Worm (Caenorhabditis elegans) whole organism, young adult: ENCODE results near the gene hsp-110.
A peak's percentile ranks its signal among the peaks of the same experiment; 100 is the strongest.

Source experiments
- B0035.1 ChIP-seq: sonication (generic microtip); optimal IDR thresholded peaks from 2 replicates; lab custom pipeline; 2016; ENCODE audit warnings: missing genetic modification characterization, mild to moderate bottlenecking, missing compliant biosample characterization, missing genotype, missing genetic modification reagents
- C17E4.6 ChIP-seq: fragments of 200-800 bp; sonication (Bioruptor generic); IDR thresholded peaks from 2 replicates; pipeline ENCODE4 v1.3.6; 2022; ENCODE audit warnings: missing genetic modification reagents, missing genetic modification characterization, missing compliant biosample characterization
- D2030.7 ChIP-seq: fragments of 200-800 bp; sonication (Bioruptor generic); IDR thresholded peaks from 2 replicates; pipeline ENCODE4 v1.3.6; 2022; ENCODE audit warnings: missing genetic modification reagents, missing genetic modification characterization, missing compliant biosample characterization
- F22D6.2 ChIP-seq: sonication (generic microtip); optimal IDR thresholded peaks from 2 replicates; lab custom pipeline; 2016; ENCODE audit warnings: mild to moderate bottlenecking, missing genetic modification characterization, missing compliant biosample characterization
- F23B12.7 ChIP-seq: sonication (generic microtip); optimal IDR thresholded peaks from 2 replicates; lab custom pipeline; 2017; ENCODE audit warnings: missing genetic modification characterization, mild to moderate bottlenecking, missing compliant biosample characterization, antibody characterized with exemption, moderate library complexity; ENCODE audit not compliant: insufficient read depth
- F33H1.4 ChIP-seq: fragments of 200-800 bp; sonication (Bioruptor generic); IDR thresholded peaks from 2 replicates; pipeline ENCODE4 v1.3.6; 2022; ENCODE audit warnings: missing genetic modification reagents, missing genetic modification characterization, missing compliant biosample characterization
- F52B5.7 ChIP-seq: sonication (generic microtip); optimal IDR thresholded peaks from 2 replicates; lab custom pipeline; 2016; ENCODE audit warnings: mild to moderate bottlenecking, missing genetic modification characterization, missing compliant biosample characterization
- K12H6.12 ChIP-seq: fragments of 200-800 bp; sonication (Bioruptor generic); optimal IDR thresholded peaks from 2 replicates; lab custom pipeline; 2018; ENCODE audit warnings: mild to moderate bottlenecking, missing genetic modification characterization, missing compliant biosample characterization
- T07F8.4 ChIP-seq: sonication (generic microtip); optimal IDR thresholded peaks from 2 replicates; lab custom pipeline; 2016; ENCODE audit warnings: mild to moderate bottlenecking, missing genetic modification characterization, moderate library complexity, missing compliant biosample characterization
- Y53G8AR.9 ChIP-seq: fragments of 200-800 bp; sonication (Bioruptor generic); conservative IDR thresholded peaks from 2 replicates; pipeline ENCODE4 v1.3.6; 2022; ENCODE audit warnings: missing genetic modification reagents, missing genetic modification characterization, missing compliant biosample characterization
- Y67H2A.10 ChIP-seq: fragments of 200-800 bp; sonication (Bioruptor generic); conservative IDR thresholded peaks from 2 replicates; pipeline ENCODE4 v1.3.6; 2022; ENCODE audit warnings: missing genetic modification reagents, missing genetic modification characterization, missing compliant biosample characterization
- ama-1 ChIP-seq, 3 experiments: fragments of 150-350 bp in 1 of 3; sonication (generic microtip) in 2 of 3; optimal IDR thresholded peaks; 2 replicates each; lab custom pipeline; 2014 to 2018; ENCODE audit warnings: missing biosample characterization in 2 of 3, missing genetic modification characterization in 2 of 3, missing genetic modification reagents in 2 of 3
- aptf-2 ChIP-seq: fragments of 200-800 bp; sonication (Bioruptor generic); conservative IDR thresholded peaks from 2 replicates; pipeline ENCODE4 v1.3.6; 2022; ENCODE audit warnings: missing genetic modification reagents, missing genetic modification characterization, missing compliant biosample characterization
- aptf-3 ChIP-seq: fragments of 200-800 bp; sonication (Bioruptor generic); IDR thresholded peaks from 2 replicates; pipeline ENCODE4 v1.3.6; 2022; ENCODE audit warnings: missing genetic modification characterization, missing compliant biosample characterization
- attf-5 ChIP-seq: fragments of 200-800 bp; sonication (Bioruptor generic); optimal IDR thresholded peaks from 2 replicates; lab custom pipeline; 2018; ENCODE audit warnings: mild to moderate bottlenecking, missing genetic modification characterization, missing compliant biosample characterization
- attf-6 ChIP-seq: fragments of 200-800 bp; sonication (Bioruptor generic); IDR thresholded peaks from 2 replicates; pipeline ENCODE4 v1.3.6; 2022; ENCODE audit warnings: missing genetic modification reagents, missing genetic modification characterization, missing compliant biosample characterization
- bed-2 ChIP-seq: fragments of 200-800 bp; sonication (Bioruptor generic); IDR thresholded peaks from 2 replicates; pipeline ENCODE4 v1.3.6; 2022; ENCODE audit warnings: missing genetic modification reagents, missing genetic modification characterization, missing compliant biosample characterization
- cebp-1 ChIP-seq, 2 experiments: fragments of 200-800 bp in 1 of 2; sonication (Bioruptor generic) in 1 of 2; sonication (generic microtip) in 1 of 2; IDR thresholded peaks in 1 of 2; optimal IDR thresholded peaks in 1 of 2; 2 replicates each; pipeline versions ENCODE4 v1.3.6 to Lab custom; 2017 to 2022; ENCODE audit warnings: missing compliant biosample characterization in 2 of 2, missing genetic modification characterization in 2 of 2, mild to moderate bottlenecking in 1 of 2, missing genetic modification reagents in 1 of 2, moderate library complexity in 1 of 2
- cebp-2 ChIP-seq: fragments of 200-800 bp; sonication (Bioruptor generic); IDR thresholded peaks from 2 replicates; pipeline ENCODE4 v1.3.6; 2022; ENCODE audit warnings: missing genetic modification characterization, missing compliant biosample characterization
- ceh-100 ChIP-seq: fragments of 200-800 bp; sonication (Bioruptor generic); IDR thresholded peaks from 2 replicates; pipeline ENCODE4 v1.3.6; 2022; ENCODE audit warnings: missing genetic modification reagents, missing genetic modification characterization, missing compliant biosample characterization
- ceh-27 ChIP-seq: fragments of 200-800 bp; sonication (Bioruptor generic); optimal IDR thresholded peaks from 2 replicates; lab custom pipeline; 2018; ENCODE audit warnings: mild to moderate bottlenecking, missing genetic modification characterization, moderate library complexity, missing compliant biosample characterization
- chd-7 ChIP-seq: sonication (generic microtip); optimal IDR thresholded peaks from 2 replicates; lab custom pipeline; 2016; ENCODE audit warnings: mild to moderate bottlenecking, missing genetic modification characterization, moderate library complexity, missing compliant biosample characterization
- die-1 ChIP-seq: sonication (generic microtip); optimal IDR thresholded peaks from 2 replicates; lab custom pipeline; 2016; ENCODE audit warnings: missing genotype, mild to moderate bottlenecking, missing genetic modification characterization, missing compliant biosample characterization
- efl-1 ChIP-seq: fragments of 150-350 bp; optimal IDR thresholded peaks from 2 replicates; lab custom pipeline; 2014; ENCODE audit warnings: missing biosample characterization, missing genetic modification reagents, missing genetic modification characterization
- ekl-4 ChIP-seq: fragments of 200-800 bp; sonication (Bioruptor generic); IDR thresholded peaks from 2 replicates; pipeline ENCODE4 v1.3.6; 2022; ENCODE audit warnings: missing genetic modification reagents, missing genetic modification characterization, missing compliant biosample characterization
- him-1 ChIP-seq: sonication (generic microtip); optimal IDR thresholded peaks from 2 replicates; lab custom pipeline; 2016; ENCODE audit warnings: missing genotype, missing genetic modification reagents, missing genetic modification characterization, missing compliant biosample characterization
- hrde-1 ChIP-seq: sonication (generic microtip); optimal IDR thresholded peaks from 2 replicates; lab custom pipeline; 2016; ENCODE audit warnings: missing genetic modification characterization, mild to moderate bottlenecking, missing compliant biosample characterization, moderate library complexity, missing genotype, missing genetic modification reagents, borderline replicate concordance
- lin-26 ChIP-seq: fragments of 200-800 bp; sonication (Bioruptor generic); IDR thresholded peaks from 2 replicates; pipeline ENCODE4 v1.3.6; 2022; ENCODE audit warnings: missing genetic modification reagents, missing genetic modification characterization, missing compliant biosample characterization
- lin-40 ChIP-seq: sonication (generic microtip); optimal IDR thresholded peaks from 2 replicates; lab custom pipeline; 2016; ENCODE audit warnings: missing genetic modification characterization, mild to moderate bottlenecking, missing compliant biosample characterization, missing genotype, missing genetic modification reagents
- lsy-27 ChIP-seq: sonication (generic microtip); optimal IDR thresholded peaks from 2 replicates; lab custom pipeline; 2017; ENCODE audit warnings: missing genetic modification characterization, mild to moderate bottlenecking, missing compliant biosample characterization, antibody characterized with exemption, missing genotype, borderline replicate concordance; ENCODE audit not compliant: insufficient read depth
- madf-6 ChIP-seq: fragments of 200-800 bp; sonication (Bioruptor generic); IDR thresholded peaks from 2 replicates; pipeline ENCODE4 v1.3.6; 2022; ENCODE audit warnings: missing genetic modification reagents, missing genetic modification characterization, missing compliant biosample characterization
- mcd-1 ChIP-seq: fragments of 200-800 bp; sonication (Bioruptor generic); IDR thresholded peaks from 2 replicates; pipeline ENCODE4 v1.3.6; 2022; ENCODE audit warnings: missing genetic modification reagents, missing genetic modification characterization, missing compliant biosample characterization
- mxl-1 ChIP-seq: sonication (generic microtip); optimal IDR thresholded peaks from 2 replicates; lab custom pipeline; 2016; ENCODE audit warnings: missing genetic modification characterization, missing compliant biosample characterization
- nfya-2 ChIP-seq: fragments of 200-800 bp; sonication (Bioruptor generic); IDR thresholded peaks from 2 replicates; pipeline ENCODE4 v1.3.6; 2022; ENCODE audit warnings: missing genetic modification reagents, missing genetic modification characterization, missing compliant biosample characterization
- nfyb-1 ChIP-seq: fragments of 200-800 bp; sonication (Bioruptor generic); IDR thresholded peaks from 2 replicates; pipeline ENCODE4 v1.3.6; 2022; ENCODE audit warnings: missing genetic modification reagents, missing genetic modification characterization, missing compliant biosample characterization
- nhr-90 ChIP-seq: sonication (generic microtip); optimal IDR thresholded peaks from 2 replicates; lab custom pipeline; 2016; ENCODE audit warnings: missing genotype, mild to moderate bottlenecking, missing genetic modification characterization, missing compliant biosample characterization
- pha-4 ChIP-seq: fragments of 150-350 bp; sonication (generic microtip); optimal IDR thresholded peaks from 2 replicates; lab custom pipeline; 2014; ENCODE audit warnings: missing biosample characterization, missing genetic modification reagents, missing genetic modification characterization
- rcor-1 ChIP-seq: fragments of 200-800 bp; sonication (Bioruptor generic); IDR thresholded peaks from 2 replicates; pipeline ENCODE4 v1.3.6; 2022; ENCODE audit warnings: missing genetic modification reagents, missing genetic modification characterization, missing compliant biosample characterization
- rpc-1 ChIP-seq, 2 experiments: fragments of 150-350 bp in 1 of 2; sonication (generic microtip) in 1 of 2; optimal IDR thresholded peaks; 2 replicates each; lab custom pipeline; 2014 to 2018; ENCODE audit warnings: missing biosample characterization in 1 of 2, missing genetic modification characterization in 1 of 2, missing genetic modification reagents in 1 of 2, missing genotype in 1 of 2
- snpc-1.1 ChIP-seq: sonication (generic microtip); optimal IDR thresholded peaks from 2 replicates; lab custom pipeline; 2017; ENCODE audit warnings: missing genetic modification characterization, mild to moderate bottlenecking, missing compliant biosample characterization, antibody characterized with exemption, moderate library complexity, missing genotype, missing genetic modification reagents; ENCODE audit not compliant: insufficient read depth
- snpc-1.3 ChIP-seq: sonication (generic microtip); optimal IDR thresholded peaks from 2 replicates; lab custom pipeline; 2017; ENCODE audit warnings: missing genetic modification characterization, mild to moderate bottlenecking, missing compliant biosample characterization, antibody characterized with exemption, moderate library complexity, missing genotype, missing genetic modification reagents; ENCODE audit not compliant: insufficient read depth
- xnd-1 ChIP-seq: sonication (generic microtip); optimal IDR thresholded peaks from 2 replicates; lab custom pipeline; 2016; ENCODE audit warnings: missing genotype, missing genetic modification reagents, missing genetic modification characterization, missing compliant biosample characterization
- zfh-2 ChIP-seq: fragments of 200-800 bp; sonication (Bioruptor generic); conservative IDR thresholded peaks from 2 replicates; pipeline ENCODE4 v1.3.6; 2022; ENCODE audit warnings: missing genetic modification reagents, missing genetic modification characterization, missing compliant biosample characterization
- ztf-18 ChIP-seq: sonication (generic microtip); optimal IDR thresholded peaks from 2 replicates; lab custom pipeline; 2016; ENCODE audit warnings: missing genotype, mild to moderate bottlenecking, missing genetic modification characterization, missing compliant biosample characterization
- ztf-22 ChIP-seq: fragments of 200-800 bp; sonication (Bioruptor generic); optimal IDR thresholded peaks from 2 replicates; lab custom pipeline; 2018; ENCODE audit warnings: mild to moderate bottlenecking, missing genetic modification characterization, moderate library complexity, missing compliant biosample characterization

hsp-110 gene

ce11 chrIII:8417192-8417967 is 29.3 kb downstream of the hsp-110 start (continued):
- TF ChIP-seq snpc-1.1 (peak; percentile 22), nfya-2 (GFP tag; lab: Robert Waterston, UW) (no peak), cebp-2 (no peak), mxl-1 (tag; lab: Kevin White, UChicago) (no peak), cebp-1 (GFP tag; IDR thresholded peaks at IDR 0.05; lab: Robert Waterston, UW) (no peak; the same call in 1 of the 2 replicates), cebp-1 (tag; optimal IDR thresholded peaks at IDR 0.05; lab: Kevin White, UChicago) (peak; percentile 88), ceh-27 (GFP tag; lab: Kevin White, UChicago) (peak; percentile 84), B0035.1 (tag; lab: Kevin White, UChicago) (no peak), aptf-2 (GFP tag; lab: Robert Waterston, UW) (no peak), zfh-2 (GFP tag; lab: Robert Waterston, UW) (peak; percentile 95), lsy-27 (tag; lab: Kevin White, UChicago) (no peak), aptf-3 (GFP tag; lab: Robert Waterston, UW) (no peak), ztf-22 (peak; percentile 13), pha-4 (no peak), efl-1 (GFP tag; lab: Kevin White, UChicago) (no peak), T07F8.4 (tag; lab: Kevin White, UChicago) (no peak), ama-1 (optimal IDR thresholded peaks at IDR 0.05; lab: Kevin White, UChicago) (no peak), ama-1 (GFP tag; optimal IDR thresholded peaks at IDR 0.05; lab: Kevin White, UChicago) (no peak), ztf-18 (tag; lab: Kevin White, UChicago) (peak; percentile 69), xnd-1 (no peak), chd-7 (tag; lab: Kevin White, UChicago) (peak; percentile 87), rcor-1 (GFP tag; lab: Robert Waterston, UW) (no peak), snpc-1.3 (tag; lab: Kevin White, UChicago) (no peak), F23B12.7 (tag; lab: Kevin White, UChicago) (no peak), hrde-1 (tag; lab: Kevin White, UChicago) (no peak), lin-40 (tag; lab: Kevin White, UChicago) (peak; percentile 97), Y67H2A.10 (GFP tag; lab: Robert Waterston, UW) (no peak), die-1 (tag; lab: Kevin White, UChicago) (no peak), lin-26 (GFP tag; lab: Robert Waterston, UW) (peak; percentile 91), attf-6 (no peak), bed-2 (no peak), nfyb-1 (GFP tag; lab: Robert Waterston, UW) (peak; percentile 99), K12H6.12 (peak; percentile 99), nhr-90 (tag; lab: Kevin White, UChicago) (no peak), F52B5.7 (no peak), mcd-1 (GFP tag; lab: Robert Waterston, UW) (peak; percentile 73), ekl-4 (GFP tag; lab: Robert Waterston, UW) (peak; percentile 53; the same call in 1 of the 2 replicates), attf-5 (GFP tag; lab: Kevin White, UChicago) (peak; percentile 93), F33H1.4 (GFP tag; lab: Robert Waterston, UW) (no peak), C17E4.6 (no peak), Y53G8AR.9 (GFP tag; lab: Robert Waterston, UW) (peak; percentile 61; the same call in 1 of the 2 replicates), him-1 (tag; lab: Kevin White, UChicago) (no peak), ceh-100 (GFP tag; lab: Robert Waterston, UW) (no peak), rpc-1 (optimal IDR thresholded peaks at IDR 0.05; lab: Kevin White, UChicago) (no peak), rpc-1 (tag; optimal IDR thresholded peaks at IDR 0.05; lab: Kevin White, UChicago) (no peak), F22D6.2 (tag; lab: Kevin White, UChicago) (no peak), madf-6 (GFP tag; lab: Robert Waterston, UW) (0 out of 2 replicates have a peak, but pooled peaks have one; percentile 29), D2030.7 (GFP tag; lab: Robert Waterston, UW) (no peak)
